Fruit fly (Drosophila melanogaster): ENCODE data around the gene CG8475.

Gene CG8475

dm6 chr2L:8161994-8162306 is 34.8 kb downstream of the CG8475 start:
- TF ChIP-seq CG4404 (GFP tag; IDR thresholded peaks at IDR 0.05) (no peak), ken (GFP tag; IDR thresholded peaks at IDR 0.05) (no peak), ftz-f1 (GFP tag; optimal IDR thresholded peaks at IDR 0.05) (peak; percentile 26), CoRest (tag; optimal IDR thresholded peaks at IDR 0.05) (no peak), Fer2 (tag; optimal IDR thresholded peaks at IDR 0.05) (no peak), MESR4 (GFP tag; optimal IDR thresholded peaks at IDR 0.05) (peak; percentile 51), CG33557 (GFP tag; optimal IDR thresholded peaks at IDR 0.05) (no peak), Neu2 (GFP tag; optimal IDR thresholded peaks at IDR 0.05; ENCODE audit: borderline replicate concordance) (no peak), usp (GFP tag; optimal IDR thresholded peaks at IDR 0.05) (peak; percentile 12), Stat92E (GFP tag; optimal IDR thresholded peaks at IDR 0.05) (no peak), Side (GFP tag; optimal IDR thresholded peaks at IDR 0.05) (no peak), D (optimal IDR thresholded peaks at IDR 0.05) (peak; percentile 37), D (GFP tag; optimal IDR thresholded peaks at IDR 0.05) (no peak), lilli (GFP tag; optimal IDR thresholded peaks at IDR 0.05) (no peak)

DNA sequence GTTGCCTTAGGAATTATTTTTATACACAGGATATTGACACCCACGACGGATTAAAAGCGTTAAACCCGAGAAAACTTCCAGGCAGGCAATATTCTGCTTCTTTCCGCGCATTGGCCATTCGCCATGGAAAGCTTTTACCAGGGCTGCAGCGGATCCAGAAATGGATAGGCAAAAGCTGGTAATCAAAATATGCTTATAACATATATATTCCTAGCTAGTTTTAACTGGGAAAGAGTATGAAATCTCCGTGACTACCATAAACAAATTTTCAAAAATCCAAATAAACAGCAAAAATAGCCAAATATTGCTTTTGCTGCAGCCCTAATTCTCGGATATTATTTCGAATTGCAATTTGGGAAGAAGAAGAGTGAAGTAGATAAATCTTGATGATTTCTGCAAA is 37.2 kb downstream of the CG8475 start, which contains the start of the genes PAPLA1 and Rbsn-5:
Gene PAPLA1 (minus strand): TSS at position 141 of the 400 bp plus-strand sequence.
Gene Rbsn-5 (plus strand): TSS at position 335 of the 400 bp plus-strand sequence.
- peak; percentile 98 for TF ChIP-seq mam (GFP tag; optimal IDR thresholded peaks at IDR 0.05)
- peak; percentile 93 for TF ChIP-seq CG13296 (GFP tag; optimal IDR thresholded peaks at IDR 0.05)
- peak; percentile 68; the same call in 1 of the 2 replicates for TF ChIP-seq aop (GFP tag; IDR thresholded peaks at IDR 0.05)
- TF ChIP-seq CG32532 (GFP tag; IDR thresholded peaks at IDR 0.05) = peak; percentile 93
- TF ChIP-seq bowl (GFP tag; IDR thresholded peaks at IDR 0.05) = peak; percentile 69
- peak; percentile 74 for TF ChIP-seq Nf-YB (GFP tag; optimal IDR thresholded peaks at IDR 0.05)
- TF ChIP-seq CG3163 (GFP tag; optimal IDR thresholded peaks at IDR 0.05) = peak; percentile 81
- TF ChIP-seq gcm2 (GFP tag; optimal IDR thresholded peaks at IDR 0.05) = peak; percentile 92
- peak; percentile 98 for TF ChIP-seq lilli (GFP tag; optimal IDR thresholded peaks at IDR 0.05)
- peak; percentile 93 for TF ChIP-seq pb (GFP tag; optimal IDR thresholded peaks at IDR 0.05)
- TF ChIP-seq pan (optimal IDR thresholded peaks at IDR 0.05) = no peak
- peak in 1 of 2 experiments; percentile 95 for TF ChIP-seq pan (GFP tag; optimal IDR thresholded peaks at IDR 0.05 in 1 of 2, IDR thresholded peaks at IDR 0.05 in 1 of 2)
- peak; percentile 86 for TF ChIP-seq scrt (GFP tag; optimal IDR thresholded peaks at IDR 0.05)
- TF ChIP-seq ase (GFP tag; IDR thresholded peaks at IDR 0.05) = peak; percentile 82
- peak; percentile 97 for TF ChIP-seq MBD-R2 (GFP tag; IDR thresholded peaks at IDR 0.05)
- TF ChIP-seq CG1602 (GFP tag; optimal IDR thresholded peaks at IDR 0.05) = peak; percentile 94
- TF ChIP-seq lab (GFP tag; optimal IDR thresholded peaks at IDR 0.05) = peak; percentile 95
- TF ChIP-seq CG12071 (GFP tag; optimal IDR thresholded peaks at IDR 0.05) = peak; percentile 82
- peak; percentile 93 for TF ChIP-seq emc (GFP tag; optimal IDR thresholded peaks at IDR 0.05)
- TF ChIP-seq ash1 (GFP tag; optimal IDR thresholded peaks at IDR 0.05) = peak; percentile 54
- peak; percentile 95 for TF ChIP-seq CG9932 (GFP tag; IDR thresholded peaks at IDR 0.05)
- peak; percentile 93 for TF ChIP-seq CG8290 (GFP tag; optimal IDR thresholded peaks at IDR 0.05)
- TF ChIP-seq CG8290 (tag; optimal IDR thresholded peaks at IDR 0.05) = peak; percentile 30 to 93
- peak; percentile 73 for TF ChIP-seq CG6683 (GFP tag; optimal IDR thresholded peaks at IDR 0.05)
- TF ChIP-seq CG4617 (GFP tag; optimal IDR thresholded peaks at IDR 0.05; ENCODE audit: borderline replicate concordance) = peak; percentile 99
- TF ChIP-seq en (GFP tag; optimal IDR thresholded peaks at IDR 0.05) = peak; percentile 80
- peak; percentile 77 for TF ChIP-seq CG6854 (GFP tag; optimal IDR thresholded peaks at IDR 0.05)
- TF ChIP-seq pita (GFP tag; optimal IDR thresholded peaks at IDR 0.05) = no peak
- TF ChIP-seq CG4404 (GFP tag; IDR thresholded peaks at IDR 0.05) = peak; percentile 90
- TF ChIP-seq Taf1 (GFP tag; IDR thresholded peaks at IDR 0.05) = peak; percentile 78
- TF ChIP-seq B-H1 (GFP tag; IDR thresholded peaks at IDR 0.05) = peak; percentile 90
- peak; percentile 88 for TF ChIP-seq otp (GFP tag; IDR thresholded peaks at IDR 0.05)
- peak; percentile 92 for TF ChIP-seq slp2 (GFP tag; optimal IDR thresholded peaks at IDR 0.05)
- peak; percentile 92 for TF ChIP-seq Dbx (GFP tag; IDR thresholded peaks at IDR 0.05)
- TF ChIP-seq CG34224 (GFP tag; IDR thresholded peaks at IDR 0.05; ENCODE audit: partially characterized antibody) = no peak
- peak; percentile 95 for TF ChIP-seq tx (GFP tag; optimal IDR thresholded peaks at IDR 0.05)
- no peak for TF ChIP-seq CG1832 (GFP tag; optimal IDR thresholded peaks at IDR 0.05)
- TF ChIP-seq klu (GFP tag; IDR thresholded peaks at IDR 0.05) = peak; percentile 86
- TF ChIP-seq ATbp (GFP tag; optimal IDR thresholded peaks at IDR 0.05) = peak; percentile 83
- peak; percentile 87 for TF ChIP-seq CG11695 (GFP tag; IDR thresholded peaks at IDR 0.05)
